Fruit fly (Drosophila melanogaster) whole organism, wandering third instar larva: ENCODE results near the gene mRpL9.

Experiments used
- Abd-B ChIP-seq: fragments of >200 bp; optimal IDR thresholded peaks from 2 replicates; lab custom pipeline; 2017; ENCODE audit warnings: missing biosample characterization, missing genetic modification characterization
- Hnf4 ChIP-seq: fragments of 200-800 bp; sonication (Bioruptor generic); optimal IDR thresholded peaks from 2 replicates; lab custom pipeline; 2016; ENCODE audit warnings: missing biosample characterization, mild to moderate bottlenecking, missing genetic modification characterization
- Rel ChIP-seq, 2 experiments: fragments of 200-800 bp; sonication (Bioruptor generic) in 1 of 2; optimal IDR thresholded peaks; 2 replicates in 1 of 2; 3 replicates in 1 of 2; lab custom pipeline; 2016 to 2019; ENCODE audit warnings: mild to moderate bottlenecking in 2 of 2, missing biosample characterization in 2 of 2, missing genetic modification characterization in 2 of 2, moderate library complexity in 1 of 2
- brk ChIP-seq: fragments of 200-800 bp; sonication (Bioruptor generic); optimal IDR thresholded peaks from 2 replicates; lab custom pipeline; 2016; ENCODE audit warnings: missing biosample characterization, mild to moderate bottlenecking, missing genetic modification characterization
- h ChIP-seq: fragments of 200-800 bp; sonication (Bioruptor generic); optimal IDR thresholded peaks from 3 replicates; lab custom pipeline; 2016; ENCODE audit warnings: missing biosample characterization, mild to moderate bottlenecking, missing genetic modification characterization
- jim ChIP-seq: fragments of 175-275, 200-325 bp; sonication (Bioruptor generic); optimal IDR thresholded peaks from 2 replicates; lab custom pipeline; 2016; ENCODE audit warnings: missing biosample characterization, mild to moderate bottlenecking, missing genetic modification characterization

- TF ChIP-seq h (GFP tag; lab: Kevin White, UChicago): peak; percentile 24
- no peak for TF ChIP-seq jim (GFP tag; lab: Kevin White, UChicago)
- no peak for TF ChIP-seq Abd-B (GFP tag; lab: Kevin White, UChicago)
- no peak for TF ChIP-seq Hnf4 (GFP tag; lab: Kevin White, UChicago)
- TF ChIP-seq Rel (GFP tag; optimal IDR thresholded peaks at IDR 0.05; lab: Kevin White, UChicago): no peak
- TF ChIP-seq Rel (tag; optimal IDR thresholded peaks at IDR 0.05; lab: Kevin White, UChicago): no peak
- TF ChIP-seq brk (GFP tag; lab: Kevin White, UChicago): no peak
These were observed 38.9 kb upstream of the mRpL9 start for dm6 chr3R:15291551-15292223.
